Worm (Caenorhabditis elegans) whole organism, L3 larva: ENCODE results near the gene C40H1.3.
A peak's percentile ranks its signal among the peaks of the same experiment; 100 is the strongest.

ENCODE experiments used
- ceh-16 ChIP-seq: sonication (generic microtip); optimal IDR thresholded peaks from 2 replicates; lab custom pipeline; 2017; ENCODE audit warnings: missing biosample characterization, missing genetic modification characterization
- ceh-9 ChIP-seq: sonication (generic microtip); optimal IDR thresholded peaks from 2 replicates; lab custom pipeline; 2018; ENCODE audit warnings: missing biosample characterization, missing genetic modification characterization
- egl-27 ChIP-seq: sonication (generic microtip); optimal IDR thresholded peaks from 4 replicates; lab custom pipeline; 2017; ENCODE audit warnings: missing biosample characterization, missing genetic modification reagents, missing genetic modification characterization
- elt-2 ChIP-seq: sonication (generic microtip); optimal IDR thresholded peaks from 2 replicates; lab custom pipeline; 2016; ENCODE audit warnings: missing genetic modification reagents, mild to moderate bottlenecking, missing genetic modification characterization, missing compliant biosample characterization
- elt-3 ChIP-seq, 3 experiments: fragments of 150-350 bp in 1 of 3; sonication (generic microtip) in 2 of 3; optimal IDR thresholded peaks; 2 replicates in 2 of 3; 4 replicates in 1 of 3; lab custom pipeline; 2014 to 2017; ENCODE audit warnings: missing biosample characterization in 3 of 3, missing genetic modification characterization in 3 of 3
- fkh-2 ChIP-seq: fragments of 150-350 bp; optimal IDR thresholded peaks from 2 replicates; lab custom pipeline; 2014; ENCODE audit warnings: missing biosample characterization, missing genetic modification reagents, missing genetic modification characterization
- lin-39 ChIP-seq: fragments of 150-350 bp; optimal IDR thresholded peaks from 2 replicates; lab custom pipeline; 2018; ENCODE audit warnings: missing biosample characterization, missing genetic modification reagents, missing genetic modification characterization
- nhr-12 ChIP-seq: fragments of 150-350 bp; optimal IDR thresholded peaks from 2 replicates; lab custom pipeline; 2014; ENCODE audit warnings: missing biosample characterization, missing genetic modification characterization
- nhr-23 ChIP-seq: fragments of 150-350 bp; optimal IDR thresholded peaks from 2 replicates; lab custom pipeline; 2014; ENCODE audit warnings: missing biosample characterization, missing genetic modification reagents, missing genetic modification characterization
- nhr-25 ChIP-seq: sonication (generic microtip); optimal IDR thresholded peaks from 2 replicates; lab custom pipeline; 2017; ENCODE audit warnings: missing biosample characterization, missing genetic modification characterization
- nhr-28 ChIP-seq: fragments of 150-350 bp; optimal IDR thresholded peaks from 2 replicates; lab custom pipeline; 2014; ENCODE audit warnings: missing biosample characterization, missing genetic modification characterization
- nhr-43 ChIP-seq: sonication (generic microtip); optimal IDR thresholded peaks from 2 replicates; lab custom pipeline; 2016; ENCODE audit warnings: mild to moderate bottlenecking, missing genetic modification characterization, missing compliant biosample characterization; ENCODE audit not compliant: poor library complexity, severe bottlenecking
- pha-4 ChIP-seq: fragments of 150-350 bp; optimal IDR thresholded peaks from 2 replicates; lab custom pipeline; 2014; ENCODE audit warnings: missing biosample characterization, missing genetic modification reagents, missing genetic modification characterization
- unc-39 ChIP-seq: sonication (generic microtip); optimal IDR thresholded peaks from 4 replicates; lab custom pipeline; 2017; ENCODE audit warnings: missing biosample characterization, missing genetic modification characterization

The C40H1.3 gene

ce11 chrIII:9288540-9288939 lies 40.6 kb downstream of the C40H1.3 start:
- TF ChIP-seq nhr-43 (no peak), elt-2 (tag; lab: Kevin White, UChicago) (peak; percentile 44), pha-4 (tag; lab: Kevin White, UChicago) (peak; percentile 2), egl-27 (tag; lab: Kevin White, UChicago) (no peak)

- TF ChIP-seq unc-39 (tag; lab: Kevin White, UChicago) (no peak), ceh-9 (tag; lab: Kevin White, UChicago) (no peak), nhr-12 (tag; lab: Kevin White, UChicago) (no peak), fkh-2 (tag; lab: Kevin White, UChicago) (no peak), ceh-16 (tag; lab: Kevin White, UChicago) (no peak), nhr-28 (tag; lab: Kevin White, UChicago) (no peak), lin-39 (tag; lab: Kevin White, UChicago) (no peak)
Measured at ce11 chrIII:9281480-9281879, 47.7 kb downstream of the C40H1.3 start, which contains the start of gene fozi-1. Gene fozi-1 (plus strand): TSS chrIII:9281780.

- peak in 1 of 3 experiments; percentile 89 for TF ChIP-seq elt-3 (tag; optimal IDR thresholded peaks at IDR 0.05; lab: Kevin White, UChicago)
- no peak for TF ChIP-seq nhr-12 (tag; lab: Kevin White, UChicago)
- peak; percentile 7 for TF ChIP-seq nhr-23 (tag; lab: Kevin White, UChicago)
- peak; percentile 5 for TF ChIP-seq nhr-25
Measured at ce11 chrIII:9277803-9278202, 51.4 kb downstream of the C40H1.3 start.
